Worm (Caenorhabditis elegans) whole organism, L1 larva: ENCODE data around the gene R12C12.5.

Source experiments
- C16A3.4 ChIP-seq: fragments of 150-350 bp; optimal IDR thresholded peaks from 2 replicates; lab custom pipeline; 2014; ENCODE audit warnings: missing biosample characterization, missing genetic modification characterization
- C34B4.2 ChIP-seq: sonication (generic microtip); optimal IDR thresholded peaks from 2 replicates; lab custom pipeline; 2017; ENCODE audit warnings: mild to moderate bottlenecking, missing genetic modification characterization, missing compliant biosample characterization
- F16B12.6 ChIP-seq: fragments of 150-350 bp; optimal IDR thresholded peaks from 2 replicates; lab custom pipeline; 2014; ENCODE audit warnings: missing biosample characterization, missing genetic modification characterization
- aha-1 ChIP-seq: fragments of 150-350 bp; optimal IDR thresholded peaks from 2 replicates; lab custom pipeline; 2014; ENCODE audit warnings: missing biosample characterization, missing genetic modification characterization
- blmp-1 ChIP-seq: fragments of 150-350 bp; optimal IDR thresholded peaks from 2 replicates; lab custom pipeline; 2014; ENCODE audit warnings: missing biosample characterization, missing genetic modification characterization
- ceh-63 ChIP-seq: fragments of 200-800 bp; sonication (Bioruptor generic); optimal IDR thresholded peaks from 2 replicates; lab custom pipeline; 2018; ENCODE audit warnings: mild to moderate bottlenecking, missing genetic modification characterization, missing compliant biosample characterization
- ceh-8 ChIP-seq: fragments of 200-800 bp; sonication (Bioruptor generic); optimal IDR thresholded peaks from 2 replicates; lab custom pipeline; 2018; ENCODE audit warnings: mild to moderate bottlenecking, missing genetic modification characterization, moderate library complexity, missing compliant biosample characterization
- dpl-1 ChIP-seq, 3 experiments: fragments of 150-350 bp in 2 of 3; sonication (generic microtip) in 1 of 3; optimal IDR thresholded peaks; 2 replicates each; lab custom pipeline; 2014 to 2017; ENCODE audit warnings: missing biosample characterization in 3 of 3, missing genetic modification characterization in 3 of 3, missing genetic modification reagents in 3 of 3
- efl-1 ChIP-seq, 4 experiments: fragments of 150-350 bp; optimal IDR thresholded peaks in 3 of 4; peaks in 1 of 4; 1 replicate in 1 of 4; 2 replicates in 3 of 4; lab custom pipeline; 2014; ENCODE audit warnings: missing biosample characterization in 2 of 4, missing genetic modification characterization in 2 of 4, missing genetic modification reagents in 2 of 4
- efl-3 ChIP-seq: fragments of 200-800 bp; sonication (Bioruptor generic); optimal IDR thresholded peaks from 2 replicates; lab custom pipeline; 2018; ENCODE audit warnings: mild to moderate bottlenecking, missing genetic modification characterization, missing compliant biosample characterization
- elt-2 ChIP-seq: sonication (generic microtip); optimal IDR thresholded peaks from 2 replicates; lab custom pipeline; 2016; ENCODE audit warnings: missing genetic modification characterization, mild to moderate bottlenecking, inconsistent platforms, missing compliant biosample characterization, missing genetic modification reagents
- elt-3 ChIP-seq, 6 experiments: fragments of 150-350 bp in 1 of 6; sonication (generic microtip); optimal IDR thresholded peaks; 2 replicates each; lab custom pipeline; 2017 to 2018; ENCODE audit warnings: missing biosample characterization in 6 of 6, missing genetic modification characterization in 6 of 6, inconsistent platforms in 1 of 6
- ets-5 ChIP-seq: fragments of 200-800 bp; sonication (Bioruptor generic); IDR thresholded peaks from 2 replicates; pipeline ENCODE4 v1.3.6; 2022; ENCODE audit warnings: missing genetic modification characterization, missing compliant biosample characterization
- fkh-10 ChIP-seq: sonication (generic microtip); optimal IDR thresholded peaks from 2 replicates; lab custom pipeline; 2017; ENCODE audit warnings: missing biosample characterization, missing genetic modification reagents, missing genetic modification characterization
- fkh-4 ChIP-seq: sonication (generic microtip); optimal IDR thresholded peaks from 2 replicates; lab custom pipeline; 2016; ENCODE audit warnings: missing compliant biosample characterization, missing genetic modification characterization, borderline replicate concordance
- fkh-8 ChIP-seq: sonication (generic microtip); optimal IDR thresholded peaks from 2 replicates; lab custom pipeline; 2016; ENCODE audit warnings: mild to moderate bottlenecking, missing genetic modification characterization, missing compliant biosample characterization
- fos-1 ChIP-seq: fragments of 150-350 bp; optimal IDR thresholded peaks from 2 replicates; lab custom pipeline; 2014; ENCODE audit warnings: missing biosample characterization, missing genetic modification characterization
- lin-13 ChIP-seq: fragments of 150-350 bp; optimal IDR thresholded peaks from 2 replicates; lab custom pipeline; 2014; ENCODE audit warnings: missing biosample characterization, missing genetic modification reagents, missing genetic modification characterization
- lin-14 ChIP-seq: fragments of 200-800 bp; sonication (Bioruptor generic); optimal IDR thresholded peaks from 2 replicates; lab custom pipeline; 2018; ENCODE audit warnings: mild to moderate bottlenecking, missing genetic modification characterization, moderate library complexity, missing compliant biosample characterization
- lin-35 ChIP-seq, 2 experiments: fragments of 150-350 bp; optimal IDR thresholded peaks; 2 replicates each; lab custom pipeline; 2014; ENCODE audit warnings: missing biosample characterization in 2 of 2, missing genetic modification characterization in 2 of 2, missing genetic modification reagents in 2 of 2
- lsy-2 ChIP-seq, 2 experiments: fragments of 150-350 bp; optimal IDR thresholded peaks; 2 replicates each; lab custom pipeline; 2014; ENCODE audit warnings: missing biosample characterization in 2 of 2, missing genetic modification characterization in 2 of 2
- mab-9 ChIP-seq: fragments of 200-800 bp; sonication (Bioruptor generic); IDR thresholded peaks from 2 replicates; pipeline ENCODE4 v1.3.6; 2022; ENCODE audit warnings: missing genetic modification reagents, missing genetic modification characterization, missing compliant biosample characterization
- mdl-1 ChIP-seq, 2 experiments: fragments of 150-350 bp; optimal IDR thresholded peaks; 2 replicates each; lab custom pipeline; 2014 to 2017; ENCODE audit warnings: missing biosample characterization in 2 of 2, missing genetic modification characterization in 2 of 2, inconsistent platforms in 1 of 2
- mep-1 ChIP-seq: fragments of 150-350 bp; optimal IDR thresholded peaks from 2 replicates; lab custom pipeline; 2014; ENCODE audit warnings: missing biosample characterization, missing genetic modification characterization
- nhr-19 ChIP-seq: fragments of 200-800 bp; sonication (Bioruptor generic); conservative IDR thresholded peaks from 2 replicates; pipeline ENCODE4 v1.3.6; 2022; ENCODE audit warnings: missing genetic modification characterization, missing compliant biosample characterization
- nhr-20 ChIP-seq: sonication (generic microtip); optimal IDR thresholded peaks from 2 replicates; lab custom pipeline; 2016; ENCODE audit warnings: mild to moderate bottlenecking, missing genetic modification characterization, missing compliant biosample characterization
- nhr-47 ChIP-seq: sonication (generic microtip); optimal IDR thresholded peaks from 2 replicates; lab custom pipeline; 2016; ENCODE audit warnings: mild to moderate bottlenecking, missing genetic modification characterization, moderate library complexity, missing compliant biosample characterization
- nhr-71 ChIP-seq: sonication (generic microtip); optimal IDR thresholded peaks from 2 replicates; lab custom pipeline; 2016; ENCODE audit warnings: mild to moderate bottlenecking, missing genetic modification characterization, moderate library complexity, missing compliant biosample characterization
- nhr-76 ChIP-seq: sonication (generic microtip); optimal IDR thresholded peaks from 2 replicates; lab custom pipeline; 2017; ENCODE audit warnings: missing biosample characterization, missing genetic modification characterization
- nhr-77 ChIP-seq: fragments of 150-350 bp; optimal IDR thresholded peaks from 2 replicates; lab custom pipeline; 2014; ENCODE audit warnings: missing biosample characterization, missing genetic modification characterization
- nhr-90 ChIP-seq: sonication (generic microtip); optimal IDR thresholded peaks from 2 replicates; lab custom pipeline; 2016; ENCODE audit warnings: mild to moderate bottlenecking, missing genetic modification characterization, missing compliant biosample characterization; ENCODE audit not compliant: poor library complexity
- pag-3 ChIP-seq: sonication (generic microtip); optimal IDR thresholded peaks from 2 replicates; lab custom pipeline; 2017; ENCODE audit warnings: missing genetic modification characterization, mild to moderate bottlenecking, missing compliant biosample characterization, antibody characterized with exemption, borderline replicate concordance; ENCODE audit not compliant: insufficient read depth
- rnt-1 ChIP-seq: sonication (generic microtip); optimal IDR thresholded peaks from 2 replicates; lab custom pipeline; 2016; ENCODE audit warnings: mild to moderate bottlenecking, missing genetic modification characterization, moderate library complexity, missing compliant biosample characterization
- snu-23 ChIP-seq: sonication (generic microtip); optimal IDR thresholded peaks from 2 replicates; lab custom pipeline; 2016; ENCODE audit warnings: missing genetic modification characterization, missing compliant biosample characterization
- sox-4 ChIP-seq: sonication (generic microtip); optimal IDR thresholded peaks from 2 replicates; lab custom pipeline; 2016; ENCODE audit warnings: missing genetic modification characterization, missing compliant biosample characterization
- sup-37 ChIP-seq: fragments of 200-800 bp; sonication (Bioruptor generic); optimal IDR thresholded peaks from 2 replicates; lab custom pipeline; 2018; ENCODE audit warnings: mild to moderate bottlenecking, missing genetic modification characterization, missing compliant biosample characterization
- tbx-2 ChIP-seq: sonication (generic microtip); optimal IDR thresholded peaks from 2 replicates; lab custom pipeline; 2016; ENCODE audit warnings: missing genetic modification characterization, missing compliant biosample characterization
- tlp-1 ChIP-seq: fragments of 150-350 bp; optimal IDR thresholded peaks from 2 replicates; lab custom pipeline; 2014; ENCODE audit warnings: missing biosample characterization, missing genetic modification characterization
- unc-30 ChIP-seq: sonication (generic microtip); optimal IDR thresholded peaks from 2 replicates; lab custom pipeline; 2017; ENCODE audit warnings: missing biosample characterization, missing genetic modification characterization
- unc-62 ChIP-seq: fragments of 150-350 bp; optimal IDR thresholded peaks from 2 replicates; lab custom pipeline; 2014; ENCODE audit warnings: missing biosample characterization, missing genetic modification reagents, missing genetic modification characterization
- unc-86 ChIP-seq: sonication (generic microtip); optimal IDR thresholded peaks from 2 replicates; lab custom pipeline; 2016; ENCODE audit warnings: missing genetic modification characterization, missing compliant biosample characterization
- unc-98 ChIP-seq: fragments of 200-800 bp; sonication (Bioruptor generic); IDR thresholded peaks from 2 replicates; pipeline ENCODE4 v1.3.6; 2022; ENCODE audit warnings: missing genetic modification characterization, missing compliant biosample characterization

R12C12.5 gene

DNA sequence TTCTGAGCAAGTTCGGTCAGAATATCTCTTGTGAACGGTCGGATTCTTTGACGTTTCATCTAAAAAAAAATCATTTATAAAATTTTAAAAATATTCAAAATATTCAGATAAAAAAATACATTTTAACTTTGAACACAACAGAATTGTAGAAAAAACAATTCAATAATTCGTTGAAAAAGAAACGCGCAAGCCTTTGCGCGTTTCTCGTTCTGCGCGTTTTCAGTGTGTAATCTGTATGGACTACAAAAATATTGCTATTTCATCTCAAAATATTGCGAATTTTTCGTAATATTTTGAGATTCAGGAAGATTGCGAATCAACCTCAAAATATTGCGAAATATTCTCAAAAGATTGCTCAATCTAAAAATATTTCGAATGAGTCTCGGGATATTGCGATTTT, 11.0 kb upstream of the R12C12.5 start, which contains the start of gene R12C12.7:
TSS of gene R12C12.7 (minus strand) at position 59 of the 400 bp plus-strand sequence.
- TF ChIP-seq F16B12.6 (tag; lab: Kevin White, UChicago): no peak
- no peak for TF ChIP-seq fkh-10 (GFP tag; lab: Kevin White, UChicago)
- no peak for TF ChIP-seq efl-3
- peak in 1 of 2 experiments; percentile 45 for TF ChIP-seq lsy-2 (tag; optimal IDR thresholded peaks at IDR 0.05; lab: Kevin White, UChicago)
- peak; percentile 40 for TF ChIP-seq C16A3.4 (tag; lab: Kevin White, UChicago)
- TF ChIP-seq efl-1 (optimal IDR thresholded peaks at IDR 0.05; lab: Kevin White, UChicago): peak; percentile 41 to 53
- TF ChIP-seq efl-1 (GFP tag; optimal IDR thresholded peaks at IDR 0.05 in 1 of 2; lab: Kevin White, UChicago): peak; percentile 17 to 88
- no peak for TF ChIP-seq fos-1
- TF ChIP-seq mab-9 (GFP tag; lab: Robert Waterston, UW): no peak
- peak in 1 of 2 experiments; percentile 66 for TF ChIP-seq lin-35 (GFP tag; optimal IDR thresholded peaks at IDR 0.05; lab: Kevin White, UChicago)
- no peak for TF ChIP-seq elt-3 (tag; optimal IDR thresholded peaks at IDR 0.05; lab: Kevin White, UChicago)
- peak; percentile 9 to 55 (median 29) for TF ChIP-seq dpl-1 (GFP tag; optimal IDR thresholded peaks at IDR 0.05; lab: Kevin White, UChicago)
- peak; percentile 3 for TF ChIP-seq nhr-20
- TF ChIP-seq blmp-1 (tag; lab: Kevin White, UChicago): peak; percentile 17
- TF ChIP-seq rnt-1 (tag; lab: Kevin White, UChicago): peak; percentile 3
- TF ChIP-seq snu-23 (GFP tag; lab: Kevin White, UChicago): peak; percentile 5
- TF ChIP-seq, all 84 proteins: peak for 9

DNA sequence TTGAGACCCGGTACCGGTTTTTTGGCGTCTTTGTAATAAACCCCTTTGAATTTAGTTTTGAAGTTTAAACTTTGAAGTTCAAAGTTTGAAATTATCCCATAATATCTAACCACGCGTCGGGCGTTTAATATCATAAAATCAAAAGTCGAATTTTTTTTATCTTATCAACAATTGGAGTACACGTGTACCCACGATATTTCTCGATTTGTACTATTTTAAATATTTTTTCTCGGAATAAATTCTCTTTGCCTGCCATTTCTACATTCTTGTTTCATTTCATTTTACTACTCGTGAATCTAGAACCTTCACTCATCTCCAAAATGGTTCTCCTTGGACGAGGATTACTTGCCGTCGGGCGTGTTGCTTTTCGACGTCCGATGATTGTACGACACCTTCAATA, 5.2 kb upstream of the R12C12.5 start, which contains the start of gene gldc-1:
TSS of gene gldc-1 (plus strand) at position 301 of the 400 bp plus-strand sequence.
- TF ChIP-seq elt-3 (tag; optimal IDR thresholded peaks at IDR 0.05; lab: Kevin White, UChicago) (peak in 1 of 6 experiments; percentile 24), ceh-8 (GFP tag; lab: Kevin White, UChicago) (no peak), fkh-4 (tag; lab: Kevin White, UChicago) (no peak), fkh-8 (tag; lab: Kevin White, UChicago) (no peak), efl-1 (optimal IDR thresholded peaks at IDR 0.05; lab: Kevin White, UChicago) (no peak), efl-1 (GFP tag; optimal IDR thresholded peaks at IDR 0.05 in 1 of 2; lab: Kevin White, UChicago) (peak in 1 of 2 experiments; percentile 37), unc-30 (tag; lab: Kevin White, UChicago) (no peak), sox-4 (no peak), nhr-71 (tag; lab: Kevin White, UChicago) (no peak)
- TF ChIP-seq, all 84 proteins: peak for 2

- TF ChIP-seq unc-62 (GFP tag; lab: Kevin White, UChicago): no peak
- peak in 1 of 2 experiments; percentile 9 for TF ChIP-seq lsy-2 (tag; optimal IDR thresholded peaks at IDR 0.05; lab: Kevin White, UChicago)
- TF ChIP-seq nhr-20: peak; percentile 12
- TF ChIP-seq lin-35 (GFP tag; optimal IDR thresholded peaks at IDR 0.05; lab: Kevin White, UChicago): peak in 1 of 2 experiments; percentile 25
- TF ChIP-seq ceh-63 (GFP tag; lab: Kevin White, UChicago): no peak
- no peak for TF ChIP-seq ceh-8 (GFP tag; lab: Kevin White, UChicago)
- TF ChIP-seq elt-3 (tag; optimal IDR thresholded peaks at IDR 0.05; lab: Kevin White, UChicago): peak in 3 of 6 experiments; percentile 13 to 73 (median 18)
- peak; percentile 21 for TF ChIP-seq lin-14 (GFP tag; lab: Kevin White, UChicago)
- TF ChIP-seq elt-2 (tag; lab: Kevin White, UChicago): peak; percentile 49
- no peak for TF ChIP-seq efl-1 (optimal IDR thresholded peaks at IDR 0.05; lab: Kevin White, UChicago)
- TF ChIP-seq efl-1 (GFP tag; optimal IDR thresholded peaks at IDR 0.05 in 1 of 2; lab: Kevin White, UChicago): peak in 1 of 2 experiments; percentile 89
Measured at ce11 chrII:6049546-6049945, 4.6 kb upstream of the R12C12.5 start.

ce11 chrII:6047639-6048159, 2.8 kb upstream of the R12C12.5 start, which contains the start of the genes R12C12.6 and ran-5:
R12C12.6 (minus strand) TSS chrII:6047867.
ran-5 (plus strand) TSS chrII:6048109.
- TF ChIP-seq aha-1 (tag; lab: Kevin White, UChicago) (no peak), sup-37 (GFP tag; lab: Kevin White, UChicago) (peak; percentile 69), tlp-1 (no peak), nhr-76 (no peak), unc-86 (tag; lab: Kevin White, UChicago) (peak; percentile 78), unc-98 (GFP tag; lab: Robert Waterston, UW) (no peak), nhr-77 (tag; lab: Kevin White, UChicago) (peak; percentile 66), nhr-47 (peak; percentile 90), elt-2 (tag; lab: Kevin White, UChicago) (peak; percentile 75), pag-3 (tag; lab: Kevin White, UChicago) (no peak), lin-35 (GFP tag; optimal IDR thresholded peaks at IDR 0.05; lab: Kevin White, UChicago) (peak; percentile 83 to 86), rnt-1 (tag; lab: Kevin White, UChicago) (peak; percentile 95), mep-1 (tag; lab: Kevin White, UChicago) (peak; percentile 93), nhr-90 (tag; lab: Kevin White, UChicago) (peak; percentile 88), C34B4.2 (tag; lab: Kevin White, UChicago) (no peak), nhr-19 (GFP tag; lab: Robert Waterston, UW) (peak; percentile 87), tbx-2 (tag; lab: Kevin White, UChicago) (peak; percentile 85), mdl-1 (tag; optimal IDR thresholded peaks at IDR 0.05; lab: Kevin White, UChicago) (peak in 1 of 2 experiments; percentile 65), ets-5 (GFP tag; lab: Robert Waterston, UW) (no peak), lin-13 (peak; percentile 68), mab-9 (GFP tag; lab: Robert Waterston, UW) (peak; percentile 57; the same call in 1 of the 2 replicates)
